Worm (Caenorhabditis elegans) whole organism, young adult: Measurements from ENCODE around the gene C06E2.1.

Experiments used
- B0035.1 ChIP-seq: sonication (generic microtip); optimal IDR thresholded peaks from 2 replicates; lab custom pipeline; 2016; ENCODE audit warnings: missing genetic modification characterization, mild to moderate bottlenecking, missing compliant biosample characterization, missing genotype, missing genetic modification reagents
- B0261.1 ChIP-seq: sonication (generic microtip); optimal IDR thresholded peaks from 2 replicates; lab custom pipeline; 2016; ENCODE audit warnings: mild to moderate bottlenecking, missing genetic modification characterization, moderate library complexity, missing compliant biosample characterization
- C06A6.2 ChIP-seq: fragments of 200-800 bp; sonication (Bioruptor generic); conservative IDR thresholded peaks from 2 replicates; pipeline ENCODE4 v1.3.6; 2022; ENCODE audit warnings: missing genetic modification characterization, missing compliant biosample characterization
- D2030.7 ChIP-seq: fragments of 200-800 bp; sonication (Bioruptor generic); IDR thresholded peaks from 2 replicates; pipeline ENCODE4 v1.3.6; 2022; ENCODE audit warnings: missing genetic modification reagents, missing genetic modification characterization, missing compliant biosample characterization
- F49E8.2 ChIP-seq: sonication (generic microtip); optimal IDR thresholded peaks from 3 replicates; lab custom pipeline; 2017; ENCODE audit warnings: missing genetic modification characterization, mild to moderate bottlenecking, missing compliant biosample characterization, antibody characterized with exemption, moderate library complexity; ENCODE audit not compliant: insufficient read depth
- F52B5.7 ChIP-seq: sonication (generic microtip); optimal IDR thresholded peaks from 2 replicates; lab custom pipeline; 2016; ENCODE audit warnings: mild to moderate bottlenecking, missing genetic modification characterization, missing compliant biosample characterization
- F57C9.4 ChIP-seq: sonication (generic microtip); optimal IDR thresholded peaks from 2 replicates; lab custom pipeline; 2017; ENCODE audit warnings: mild to moderate bottlenecking, missing genetic modification characterization, missing compliant biosample characterization
- T07F8.4 ChIP-seq: sonication (generic microtip); optimal IDR thresholded peaks from 2 replicates; lab custom pipeline; 2016; ENCODE audit warnings: mild to moderate bottlenecking, missing genetic modification characterization, moderate library complexity, missing compliant biosample characterization
- Y53G8AR.9 ChIP-seq: fragments of 200-800 bp; sonication (Bioruptor generic); conservative IDR thresholded peaks from 2 replicates; pipeline ENCODE4 v1.3.6; 2022; ENCODE audit warnings: missing genetic modification reagents, missing genetic modification characterization, missing compliant biosample characterization
- Y56A3A.18 ChIP-seq: fragments of 200-800 bp; sonication (Bioruptor generic); IDR thresholded peaks from 2 replicates; pipeline ENCODE4 v1.3.6; 2022; ENCODE audit warnings: missing genetic modification reagents, missing genetic modification characterization, missing compliant biosample characterization
- Y67H2A.10 ChIP-seq: fragments of 200-800 bp; sonication (Bioruptor generic); conservative IDR thresholded peaks from 2 replicates; pipeline ENCODE4 v1.3.6; 2022; ENCODE audit warnings: missing genetic modification reagents, missing genetic modification characterization, missing compliant biosample characterization
- Y79H2A.3 ChIP-seq: fragments of 200-800 bp; sonication (Bioruptor generic); conservative IDR thresholded peaks from 2 replicates; pipeline ENCODE4 v1.3.6; 2022; ENCODE audit warnings: missing genetic modification reagents, missing genetic modification characterization, missing compliant biosample characterization
- ZK185.1 ChIP-seq: sonication (generic microtip); optimal IDR thresholded peaks from 2 replicates; lab custom pipeline; 2016; ENCODE audit warnings: mild to moderate bottlenecking, missing genetic modification characterization, missing compliant biosample characterization; ENCODE audit not compliant: poor library complexity, severe bottlenecking
- ama-1 ChIP-seq, 3 experiments: fragments of 150-350 bp in 1 of 3; sonication (generic microtip) in 2 of 3; optimal IDR thresholded peaks; 2 replicates each; lab custom pipeline; 2014 to 2018; ENCODE audit warnings: missing biosample characterization in 2 of 3, missing genetic modification characterization in 2 of 3, missing genetic modification reagents in 2 of 3
- ccch-3 ChIP-seq: fragments of 200-800 bp; sonication (Bioruptor generic); optimal IDR thresholded peaks from 2 replicates; lab custom pipeline; 2018; ENCODE audit warnings: mild to moderate bottlenecking, missing genetic modification characterization, missing compliant biosample characterization
- cebp-1 ChIP-seq, 2 experiments: fragments of 200-800 bp in 1 of 2; sonication (Bioruptor generic) in 1 of 2; sonication (generic microtip) in 1 of 2; IDR thresholded peaks in 1 of 2; optimal IDR thresholded peaks in 1 of 2; 2 replicates each; pipeline versions ENCODE4 v1.3.6 to Lab custom; 2017 to 2022; ENCODE audit warnings: missing compliant biosample characterization in 2 of 2, missing genetic modification characterization in 2 of 2, mild to moderate bottlenecking in 1 of 2, missing genetic modification reagents in 1 of 2, moderate library complexity in 1 of 2
- ceh-27 ChIP-seq: fragments of 200-800 bp; sonication (Bioruptor generic); optimal IDR thresholded peaks from 2 replicates; lab custom pipeline; 2018; ENCODE audit warnings: mild to moderate bottlenecking, missing genetic modification characterization, moderate library complexity, missing compliant biosample characterization
- die-1 ChIP-seq: sonication (generic microtip); optimal IDR thresholded peaks from 2 replicates; lab custom pipeline; 2016; ENCODE audit warnings: missing genotype, mild to moderate bottlenecking, missing genetic modification characterization, missing compliant biosample characterization
- efl-1 ChIP-seq: fragments of 150-350 bp; optimal IDR thresholded peaks from 2 replicates; lab custom pipeline; 2014; ENCODE audit warnings: missing biosample characterization, missing genetic modification reagents, missing genetic modification characterization
- egl-18 ChIP-seq: fragments of 200-800 bp; sonication (Bioruptor generic); IDR thresholded peaks from 2 replicates; pipeline ENCODE4 v1.3.6; 2022; ENCODE audit warnings: missing genetic modification reagents, missing genetic modification characterization, missing compliant biosample characterization
- gei-17 ChIP-seq: fragments of 200-800 bp; sonication (Bioruptor generic); optimal IDR thresholded peaks from 2 replicates; lab custom pipeline; 2018; ENCODE audit warnings: mild to moderate bottlenecking, missing genetic modification characterization, missing compliant biosample characterization
- hmg-20 ChIP-seq: fragments of 200-800 bp; sonication (Bioruptor generic); IDR thresholded peaks from 2 replicates; pipeline ENCODE4 v1.3.6; 2022; ENCODE audit warnings: missing genetic modification reagents, missing genetic modification characterization, missing compliant biosample characterization
- hrde-1 ChIP-seq: sonication (generic microtip); optimal IDR thresholded peaks from 2 replicates; lab custom pipeline; 2016; ENCODE audit warnings: missing genetic modification characterization, mild to moderate bottlenecking, missing compliant biosample characterization, moderate library complexity, missing genotype, missing genetic modification reagents, borderline replicate concordance
- hsf-1 ChIP-seq: fragments of 200-800 bp; sonication (Bioruptor generic); IDR thresholded peaks from 2 replicates; pipeline ENCODE4 v1.3.6; 2022; ENCODE audit warnings: missing genetic modification reagents, missing genetic modification characterization, missing compliant biosample characterization
- lag-1 ChIP-seq: fragments of 200-800 bp; sonication (Bioruptor generic); IDR thresholded peaks from 2 replicates; pipeline ENCODE4 v1.3.6; 2022; ENCODE audit warnings: missing genetic modification reagents, missing genetic modification characterization, missing compliant biosample characterization
- lin-35 ChIP-seq, 3 experiments: fragments of 150-350 bp in 2 of 3; sonication (generic microtip) in 1 of 3; optimal IDR thresholded peaks; 2 replicates each; lab custom pipeline; 2014 to 2018; ENCODE audit warnings: missing biosample characterization in 3 of 3, missing genetic modification characterization in 3 of 3, missing genetic modification reagents in 3 of 3
- lin-40 ChIP-seq: sonication (generic microtip); optimal IDR thresholded peaks from 2 replicates; lab custom pipeline; 2016; ENCODE audit warnings: missing genetic modification characterization, mild to moderate bottlenecking, missing compliant biosample characterization, missing genotype, missing genetic modification reagents
- lir-1 ChIP-seq: fragments of 200-800 bp; sonication (Bioruptor generic); conservative IDR thresholded peaks from 2 replicates; pipeline ENCODE4 v1.3.6; 2022; ENCODE audit warnings: missing genetic modification reagents, missing genetic modification characterization, missing compliant biosample characterization
- madf-8 ChIP-seq: fragments of 200-800 bp; sonication (Bioruptor generic); conservative IDR thresholded peaks from 2 replicates; pipeline ENCODE4 v1.3.6; 2022; ENCODE audit warnings: missing genetic modification reagents, missing genetic modification characterization, missing compliant biosample characterization
- mes-4 ChIP-seq: sonication (generic microtip); optimal IDR thresholded peaks from 2 replicates; lab custom pipeline; 2016; ENCODE audit warnings: missing genotype, missing genetic modification characterization, missing compliant biosample characterization
- nfya-1 ChIP-seq: sonication (generic microtip); optimal IDR thresholded peaks from 2 replicates; lab custom pipeline; 2017; ENCODE audit warnings: antibody characterized with exemption, missing compliant biosample characterization, missing genetic modification characterization, borderline replicate concordance; ENCODE audit not compliant: insufficient read depth
- nfya-2 ChIP-seq: fragments of 200-800 bp; sonication (Bioruptor generic); IDR thresholded peaks from 2 replicates; pipeline ENCODE4 v1.3.6; 2022; ENCODE audit warnings: missing genetic modification reagents, missing genetic modification characterization, missing compliant biosample characterization
- nhr-120 ChIP-seq: fragments of 200-800 bp; sonication (Bioruptor generic); IDR thresholded peaks from 2 replicates; pipeline ENCODE4 v1.3.6; 2022; ENCODE audit warnings: missing genetic modification characterization, missing compliant biosample characterization
- nhr-80 ChIP-seq: sonication (generic microtip); optimal IDR thresholded peaks from 2 replicates; lab custom pipeline; 2016; ENCODE audit warnings: missing genetic modification characterization, missing compliant biosample characterization
- pbrm-1 ChIP-seq: fragments of 200-800 bp; sonication (Bioruptor generic); IDR thresholded peaks from 2 replicates; pipeline ENCODE4 v1.3.6; 2022; ENCODE audit warnings: missing genetic modification reagents, missing genetic modification characterization, missing compliant biosample characterization
- repo-1 ChIP-seq: sonication (generic microtip); optimal IDR thresholded peaks from 2 replicates; lab custom pipeline; 2017; ENCODE audit warnings: mild to moderate bottlenecking, missing genetic modification characterization, missing compliant biosample characterization
- rpc-1 ChIP-seq, 2 experiments: fragments of 150-350 bp in 1 of 2; sonication (generic microtip) in 1 of 2; optimal IDR thresholded peaks; 2 replicates each; lab custom pipeline; 2014 to 2018; ENCODE audit warnings: missing biosample characterization in 1 of 2, missing genetic modification characterization in 1 of 2, missing genetic modification reagents in 1 of 2, missing genotype in 1 of 2
- sdz-38 ChIP-seq: sonication (generic microtip); optimal IDR thresholded peaks from 2 replicates; lab custom pipeline; 2016; ENCODE audit warnings: missing genotype, missing genetic modification characterization, missing compliant biosample characterization
- sea-2 ChIP-seq: fragments of 200-800 bp; sonication (Bioruptor generic); IDR thresholded peaks from 2 replicates; pipeline ENCODE4 v1.3.6; 2022; ENCODE audit warnings: missing genetic modification characterization, missing compliant biosample characterization
- snpc-1.1 ChIP-seq: sonication (generic microtip); optimal IDR thresholded peaks from 2 replicates; lab custom pipeline; 2017; ENCODE audit warnings: missing genetic modification characterization, mild to moderate bottlenecking, missing compliant biosample characterization, antibody characterized with exemption, moderate library complexity, missing genotype, missing genetic modification reagents; ENCODE audit not compliant: insufficient read depth
- snpc-1.3 ChIP-seq: sonication (generic microtip); optimal IDR thresholded peaks from 2 replicates; lab custom pipeline; 2017; ENCODE audit warnings: missing genetic modification characterization, mild to moderate bottlenecking, missing compliant biosample characterization, antibody characterized with exemption, moderate library complexity, missing genotype, missing genetic modification reagents; ENCODE audit not compliant: insufficient read depth
- sptf-2 ChIP-seq: fragments of 200-800 bp; sonication (Bioruptor generic); optimal IDR thresholded peaks from 2 replicates; lab custom pipeline; 2018; ENCODE audit warnings: mild to moderate bottlenecking, missing genetic modification characterization, missing compliant biosample characterization
- tbp1 ChIP-seq: fragments of 200-800 bp; sonication (Bioruptor generic); optimal IDR thresholded peaks from 2 replicates; lab custom pipeline; 2018; ENCODE audit warnings: mild to moderate bottlenecking, missing genetic modification characterization, missing compliant biosample characterization
- tbx-9 ChIP-seq: sonication (generic microtip); optimal IDR thresholded peaks from 2 replicates; lab custom pipeline; 2016; ENCODE audit warnings: borderline replicate concordance, missing genetic modification characterization, inconsistent platforms, missing compliant biosample characterization
- ztf-3 ChIP-seq: fragments of 200-800 bp; sonication (Bioruptor generic); optimal IDR thresholded peaks from 2 replicates; lab custom pipeline; 2018; ENCODE audit warnings: mild to moderate bottlenecking, missing genetic modification characterization, missing compliant biosample characterization

C06E2.1 gene

DNA sequence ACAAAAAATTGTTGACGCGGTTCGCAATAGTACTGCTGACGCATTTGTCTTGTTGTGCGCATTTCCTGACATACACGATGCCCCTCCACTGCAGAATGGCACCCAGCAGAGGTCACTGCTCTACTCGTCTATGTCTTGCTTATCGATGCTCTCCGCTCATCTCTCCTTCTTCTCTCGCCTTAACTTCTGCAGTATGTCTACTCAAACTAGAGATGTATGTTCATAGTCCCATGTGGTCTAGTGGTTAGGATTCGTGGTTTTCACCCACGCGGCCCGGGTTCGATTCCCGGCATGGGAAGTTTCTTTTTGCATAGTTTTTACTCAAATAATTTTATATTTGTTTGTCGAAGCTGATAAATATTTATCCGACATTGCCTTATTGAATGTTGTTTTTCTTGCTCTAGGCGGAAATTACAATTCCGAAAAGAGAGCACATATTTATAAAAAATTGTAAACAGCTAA lies 38.7 kb downstream of the C06E2.1 start, which contains the start of gene C28G1.2 (continued):
- TF ChIP-seq sdz-38 (no peak), F52B5.7 (tag; lab: Kevin White, UChicago) (peak; percentile 88), sptf-2 (GFP tag; lab: Kevin White, UChicago) (peak; percentile 87), Y67H2A.10 (GFP tag; lab: Robert Waterston, UW) (peak; percentile 72; the same call in 1 of the 2 replicates), C06A6.2 (peak; percentile 71), F49E8.2 (tag; lab: Kevin White, UChicago) (no peak), snpc-1.3 (tag; lab: Kevin White, UChicago) (peak; percentile 92), hrde-1 (peak; percentile 85), lir-1 (GFP tag; lab: Robert Waterston, UW) (peak; percentile 80), B0261.1 (tag; lab: Kevin White, UChicago) (peak; percentile 100), mes-4 (tag; lab: Kevin White, UChicago) (peak; percentile 93), nhr-80 (tag; lab: Kevin White, UChicago) (peak; percentile 68), D2030.7 (peak; percentile 84), gei-17 (GFP tag; lab: Kevin White, UChicago) (peak; percentile 88), lag-1 (GFP tag; lab: Robert Waterston, UW) (no peak), ZK185.1 (peak; percentile 95), cebp-1 (GFP tag; IDR thresholded peaks at IDR 0.05; lab: Robert Waterston, UW) (peak; percentile 70; the same call in 1 of the 2 replicates), cebp-1 (tag; optimal IDR thresholded peaks at IDR 0.05; lab: Kevin White, UChicago) (peak; percentile 92), ccch-3 (peak; percentile 75), nfya-1 (tag; lab: Kevin White, UChicago) (no peak), F57C9.4 (tag; lab: Kevin White, UChicago) (peak; percentile 71), B0035.1 (peak; percentile 91), ama-1 (optimal IDR thresholded peaks at IDR 0.05; lab: Kevin White, UChicago) (no peak), ama-1 (GFP tag; optimal IDR thresholded peaks at IDR 0.05; lab: Kevin White, UChicago) (peak; percentile 79 to 92), nfya-2 (no peak), T07F8.4 (tag; lab: Kevin White, UChicago) (peak; percentile 90), efl-1 (peak; percentile 25), die-1 (peak; percentile 97), lin-35 (GFP tag; optimal IDR thresholded peaks at IDR 0.05; lab: Kevin White, UChicago) (peak in 2 of 3 experiments; percentile 59 to 83), ztf-3 (GFP tag; lab: Kevin White, UChicago) (peak; percentile 70), Y56A3A.18 (peak; percentile 94), egl-18 (GFP tag; lab: Robert Waterston, UW) (peak; percentile 91), snpc-1.1 (tag; lab: Kevin White, UChicago) (peak; percentile 34), nhr-120 (no peak), ceh-27 (peak; percentile 96), rpc-1 (optimal IDR thresholded peaks at IDR 0.05; lab: Kevin White, UChicago) (peak; percentile 98), rpc-1 (tag; optimal IDR thresholded peaks at IDR 0.05; lab: Kevin White, UChicago) (peak; percentile 97), Y79H2A.3 (GFP tag; lab: Robert Waterston, UW) (peak; percentile 52; the same call in 1 of the 2 replicates), tbp1 (GFP tag; lab: Kevin White, UChicago) (peak; percentile 100), madf-8 (0 out of 2 replicates have a peak, but pooled peaks have one; percentile 25), hmg-20 (GFP tag; lab: Robert Waterston, UW) (peak; percentile 89), repo-1 (tag; lab: Kevin White, UChicago) (peak; percentile 92), hsf-1 (GFP tag; lab: Robert Waterston, UW) (no peak), lin-40 (tag; lab: Kevin White, UChicago) (peak; percentile 96), pbrm-1 (peak; percentile 94), Y53G8AR.9 (GFP tag; lab: Robert Waterston, UW) (peak; percentile 68; the same call in 1 of the 2 replicates), tbx-9 (tag; lab: Kevin White, UChicago) (no peak), sea-2 (no peak)
